Worm (Caenorhabditis elegans): ENCODE measurements around the gene nhr-223.

- no peak for TF ChIP-seq fkh-10 (GFP tag; optimal IDR thresholded peaks at IDR 0.05)
- no peak for TF ChIP-seq nhr-25 (tag; optimal IDR thresholded peaks at IDR 0.05)
- no peak for TF ChIP-seq elt-3 (tag; optimal IDR thresholded peaks at IDR 0.05)
- TF ChIP-seq snpc-4 (tag; optimal IDR thresholded peaks at IDR 0.05), result no peak
These were observed at the start of gene nhr-223 for ce11 chrV:15796087-15796486.
